Worm (Caenorhabditis elegans) whole organism, L2 larva: ENCODE data around the gene rsp-2.

Experiments
- F13H6.1 ChIP-seq: sonication (generic microtip); optimal IDR thresholded peaks from 2 replicates; lab custom pipeline; 2016; ENCODE audit warnings: missing genetic modification characterization, missing compliant biosample characterization
- R02D3.7 ChIP-seq: fragments of 150-350 bp; optimal IDR thresholded peaks from 2 replicates; lab custom pipeline; 2014; ENCODE audit warnings: missing biosample characterization, missing genetic modification characterization
- aly-2 ChIP-seq: fragments of 150-350 bp; optimal IDR thresholded peaks from 2 replicates; lab custom pipeline; 2014; ENCODE audit warnings: missing biosample characterization, missing genetic modification characterization
- ama-1 ChIP-seq: fragments of 150-350 bp; optimal IDR thresholded peaks from 2 replicates; lab custom pipeline; 2018; ENCODE audit warnings: inconsistent platforms
- blmp-1 ChIP-seq: sonication (generic microtip); optimal IDR thresholded peaks from 2 replicates; lab custom pipeline; 2017; ENCODE audit warnings: missing genetic modification characterization, mild to moderate bottlenecking, missing compliant biosample characterization, antibody characterized with exemption, moderate library complexity; ENCODE audit not compliant: insufficient read depth
- ceh-16 ChIP-seq: fragments of 150-350 bp; optimal IDR thresholded peaks from 2 replicates; lab custom pipeline; 2014; ENCODE audit warnings: missing biosample characterization, missing genetic modification characterization
- fos-1 ChIP-seq: fragments of 150-350 bp; optimal IDR thresholded peaks from 2 replicates; lab custom pipeline; 2014; ENCODE audit warnings: missing biosample characterization, missing genetic modification characterization
- nhr-11 ChIP-seq: fragments of 150-350 bp; optimal IDR thresholded peaks from 2 replicates; lab custom pipeline; 2014; ENCODE audit warnings: missing biosample characterization, missing genetic modification characterization
- nhr-25 ChIP-seq: fragments of 150-350 bp; sonication (generic microtip); optimal IDR thresholded peaks from 3 replicates; lab custom pipeline; 2014; ENCODE audit warnings: missing biosample characterization, missing genetic modification characterization
- snpc-4 ChIP-seq: fragments of 150-350 bp; optimal IDR thresholded peaks from 2 replicates; lab custom pipeline; 2014; ENCODE audit warnings: missing biosample characterization, missing genetic modification characterization
- unc-55 ChIP-seq: fragments of 150-350 bp; sonication (generic microtip); optimal IDR thresholded peaks from 3 replicates; lab custom pipeline; 2014; ENCODE audit warnings: missing biosample characterization, missing genetic modification reagents, missing genetic modification characterization
- unc-62 ChIP-seq: fragments of 150-350 bp; optimal IDR thresholded peaks from 2 replicates; lab custom pipeline; 2014; ENCODE audit warnings: missing biosample characterization, missing genetic modification reagents, missing genetic modification characterization
- ztf-4 ChIP-seq: fragments of 150-350 bp; optimal IDR thresholded peaks from 2 replicates; lab custom pipeline; 2014; ENCODE audit warnings: missing biosample characterization, missing genetic modification characterization

DNA sequence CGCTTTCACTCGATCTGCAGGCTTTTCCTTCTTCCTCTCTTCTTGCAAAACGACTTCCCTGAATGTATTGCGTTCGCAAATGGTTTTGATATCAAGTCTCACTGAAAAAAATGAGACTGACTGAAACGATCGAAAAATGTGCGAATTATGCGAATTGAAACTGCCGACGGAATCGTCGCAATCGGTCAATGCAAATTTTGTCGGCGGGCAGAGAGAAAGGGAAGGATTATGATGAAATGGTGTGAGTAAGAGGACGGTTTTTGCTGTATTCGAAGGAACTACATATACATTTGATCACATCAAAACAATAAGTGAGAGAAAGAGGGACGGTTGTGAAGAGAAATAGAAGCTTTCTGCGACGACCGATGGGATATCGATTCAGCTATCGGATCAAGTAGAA is 37.1 kb downstream of the rsp-2 start, which contains the start of gene C05D12.1:
- TF ChIP-seq blmp-1 (tag; lab: Kevin White, UChicago) = no peak
- TF ChIP-seq snpc-4 = no peak
- TF ChIP-seq unc-62 (GFP tag; lab: Kevin White, UChicago) = no peak
- no peak for TF ChIP-seq fos-1 (tag; lab: Kevin White, UChicago)
- TF ChIP-seq nhr-11 (tag; lab: Kevin White, UChicago) = no peak
- no peak for TF ChIP-seq ztf-4 (tag; lab: Kevin White, UChicago)
- no peak for TF ChIP-seq aly-2 (tag; lab: Kevin White, UChicago)
- TF ChIP-seq ceh-16 (tag; lab: Kevin White, UChicago) = no peak
- no peak for TF ChIP-seq nhr-25 (tag; lab: Kevin White, UChicago)
- no peak for TF ChIP-seq R02D3.7
- TF ChIP-seq ama-1 (lab: Kevin White, UChicago) = no peak
- no peak for TF ChIP-seq F13H6.1
- no peak for TF ChIP-seq unc-55 (GFP tag; lab: Kevin White, UChicago)
